Fruit fly (Drosophila melanogaster) whole organism, adult: ENCODE results near the gene dbe.

ENCODE experiments used
- CG11617 ChIP-seq: fragments of 200-800 bp; sonication (Bioruptor generic); optimal IDR thresholded peaks from 2 replicates; lab custom pipeline; 2017; ENCODE audit warnings: mild to moderate bottlenecking, missing biosample characterization, missing genetic modification reagents, missing genetic modification characterization
- toe ChIP-seq: fragments of 200-800 bp; sonication (Bioruptor generic); optimal IDR thresholded peaks from 2 replicates; lab custom pipeline; 2016; ENCODE audit warnings: missing biosample characterization, missing genetic modification characterization

dm6 chr2L:849138-849744 is 20.4 kb downstream of the dbe start:
- no peak for TF ChIP-seq toe (GFP tag; lab: Kevin White, UChicago)
- TF ChIP-seq CG11617 (GFP tag; lab: Kevin White, UChicago) = no peak
